Worm (Caenorhabditis elegans) whole organism, L4/young adult: ENCODE results near the gene Y49F6B.8.

Experiments used
- W03F9.2 ChIP-seq: fragments of 150-350 bp; optimal IDR thresholded peaks from 2 replicates; lab custom pipeline; 2014; ENCODE audit warnings: missing biosample characterization, missing genetic modification characterization
- dao-5 ChIP-seq: sonication (generic microtip); optimal IDR thresholded peaks from 2 replicates; lab custom pipeline; 2016; ENCODE audit warnings: missing genotype, missing genetic modification characterization, moderate library complexity, missing compliant biosample characterization
- him-1 ChIP-seq: sonication (generic microtip); optimal IDR thresholded peaks from 2 replicates; lab custom pipeline; 2016; ENCODE audit warnings: missing genotype, missing genetic modification reagents, missing genetic modification characterization, missing compliant biosample characterization

Y49F6B.8 gene

DNA sequence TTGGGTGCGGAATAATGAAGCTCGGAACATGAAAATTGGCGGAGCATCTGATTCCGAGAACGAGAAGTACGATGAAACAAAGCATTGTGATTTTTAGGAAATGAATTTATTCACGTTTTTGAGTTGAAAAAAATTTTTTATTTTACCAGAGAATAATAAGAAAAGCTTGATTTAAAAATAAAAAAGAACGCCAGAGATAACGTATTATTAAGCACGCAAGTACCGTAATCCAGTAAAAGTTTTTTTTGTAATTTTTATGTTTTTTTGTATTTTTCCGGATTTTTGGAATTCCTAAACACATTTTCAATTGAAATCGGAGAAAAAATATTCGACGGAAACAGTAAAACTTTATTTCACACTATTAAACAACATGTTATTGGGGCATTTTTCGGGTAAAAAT, 38.3 kb downstream of the Y49F6B.8 start, which contains the start of gene C16C8.22:
Gene C16C8.22, minus strand, starts transcription at position 101 of the 400 bp plus-strand sequence.
- TF ChIP-seq W03F9.2 (tag; lab: Kevin White, UChicago), result no peak
- no peak for TF ChIP-seq him-1 (tag; lab: Kevin White, UChicago)

DNA sequence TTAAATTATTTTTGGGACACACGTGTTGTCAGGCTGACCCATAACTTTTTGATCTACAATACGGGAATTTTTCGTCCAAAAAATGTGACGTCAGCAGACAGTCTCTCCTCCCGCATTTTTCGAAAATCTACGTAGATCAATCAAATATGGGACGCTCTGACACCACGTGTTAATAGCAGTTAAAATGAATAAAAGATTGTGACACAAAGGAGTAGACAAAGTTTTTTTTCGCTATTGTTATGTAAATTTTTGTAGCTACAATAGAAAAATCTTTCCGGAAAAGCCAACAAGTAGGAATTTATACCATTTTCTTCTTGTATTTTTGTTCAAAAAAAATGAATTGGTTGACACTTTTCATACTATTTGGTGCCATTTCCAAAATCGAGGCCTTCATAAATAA, 40.1 kb downstream of the Y49F6B.8 start, which contains the start of gene C16C8.27:
Gene C16C8.27, plus strand, starts transcription at position 301 of the 400 bp plus-strand sequence.
- TF ChIP-seq W03F9.2 (tag; lab: Kevin White, UChicago), result no peak
- no peak for TF ChIP-seq dao-5 (tag; lab: Kevin White, UChicago)
- no peak for TF ChIP-seq him-1 (tag; lab: Kevin White, UChicago)

- no peak for TF ChIP-seq W03F9.2 (tag; lab: Kevin White, UChicago)
- no peak for TF ChIP-seq him-1 (tag; lab: Kevin White, UChicago)
- no peak for TF ChIP-seq dao-5 (tag; lab: Kevin White, UChicago)
Observed at ce11 chrII:3440641-3440926, 40.9 kb downstream of the Y49F6B.8 start, which contains the start of gene C16C8.17. TSS of gene C16C8.17 (plus strand) at chrII:3440827.

- TF ChIP-seq him-1 (tag; lab: Kevin White, UChicago) (no peak), dao-5 (tag; lab: Kevin White, UChicago) (no peak)
Observed at ce11 chrII:3439842-3440640, 41.4 kb downstream of the Y49F6B.8 start.

DNA sequence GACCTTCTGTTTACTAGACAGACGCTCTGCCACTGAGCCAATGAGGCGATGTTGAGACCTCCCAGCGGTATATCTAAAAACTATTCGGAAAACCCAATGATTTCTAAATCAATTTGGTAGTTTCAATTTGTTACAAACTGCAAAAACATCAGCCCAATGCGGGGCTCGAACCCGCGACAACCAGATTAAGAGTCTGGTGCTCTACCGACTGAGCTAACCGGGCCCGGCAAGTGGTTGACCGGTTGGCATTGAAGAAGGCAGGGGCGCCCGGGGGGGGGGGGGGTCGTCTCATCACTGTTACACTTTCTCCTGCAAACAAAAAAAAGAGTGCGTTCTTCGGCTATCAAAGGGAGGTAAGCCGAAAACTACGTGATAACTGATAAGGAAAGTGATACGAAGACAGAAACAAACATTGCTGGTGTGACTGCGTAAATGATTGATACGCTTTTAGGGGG, 42.2 kb downstream of the Y49F6B.8 start:
- TF ChIP-seq dao-5 (tag; lab: Kevin White, UChicago) (peak; percentile 73), him-1 (tag; lab: Kevin White, UChicago) (no peak)

ce11 chrII:3438280-3438679, 43.2 kb downstream of the Y49F6B.8 start:
- no peak for TF ChIP-seq W03F9.2 (tag; lab: Kevin White, UChicago)
- TF ChIP-seq him-1 (tag; lab: Kevin White, UChicago), result no peak
- no peak for TF ChIP-seq dao-5 (tag; lab: Kevin White, UChicago)

DNA sequence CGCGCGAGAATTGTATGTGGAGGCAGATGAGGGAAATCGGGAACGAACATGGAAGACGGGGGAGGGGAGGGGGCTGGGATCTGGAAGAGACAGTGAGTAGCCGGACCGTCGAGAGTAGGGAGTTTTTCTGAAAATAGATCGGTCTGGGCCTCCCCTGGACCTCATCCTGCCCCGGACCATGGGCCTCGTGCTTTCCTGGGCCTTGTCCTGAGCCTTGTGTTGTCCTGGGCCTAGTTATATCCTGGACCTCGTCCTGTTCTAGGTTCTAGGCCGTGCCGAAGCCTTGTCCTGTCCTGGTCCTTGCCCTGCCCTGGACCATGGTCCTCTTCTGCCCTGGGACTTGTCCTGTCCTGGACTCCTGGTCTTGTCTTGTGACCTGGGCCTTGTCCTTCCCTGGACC, 44.1 kb downstream of the Y49F6B.8 start:
- no peak for TF ChIP-seq W03F9.2 (tag; lab: Kevin White, UChicago)
- no peak for TF ChIP-seq him-1 (tag; lab: Kevin White, UChicago)
- TF ChIP-seq dao-5 (tag; lab: Kevin White, UChicago), result no peak

DNA sequence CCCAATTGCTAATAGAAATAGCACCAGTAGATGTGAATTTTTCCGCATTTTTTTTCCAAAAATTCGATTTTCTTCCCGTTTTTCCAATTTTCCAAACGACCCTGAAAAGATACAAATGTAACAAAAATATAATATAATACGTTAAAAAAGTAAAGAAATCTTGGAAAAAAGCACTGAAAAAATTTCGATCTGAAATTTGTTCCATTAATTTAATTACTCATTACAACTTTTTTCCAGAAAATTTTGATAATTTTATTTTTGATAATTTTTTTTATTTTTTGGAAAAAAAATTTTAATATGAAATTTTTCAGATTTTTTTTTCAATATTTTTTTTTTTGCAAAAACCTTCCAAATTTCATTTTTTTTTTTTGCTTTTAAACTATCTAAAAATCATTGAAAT, 45.1 kb downstream of the Y49F6B.8 start, which contains the start of gene skpo-2:
Gene skpo-2, minus strand, starts transcription at position 101 of the 400 bp plus-strand sequence.
- no peak for TF ChIP-seq W03F9.2 (tag; lab: Kevin White, UChicago)
- TF ChIP-seq him-1 (tag; lab: Kevin White, UChicago), result no peak
- TF ChIP-seq dao-5 (tag; lab: Kevin White, UChicago), result no peak

ce11 chrII:3434893-3435503, 46.5 kb downstream of the Y49F6B.8 start:
- TF ChIP-seq dao-5 (tag; lab: Kevin White, UChicago) (no peak), him-1 (tag; lab: Kevin White, UChicago) (no peak), W03F9.2 (tag; lab: Kevin White, UChicago) (no peak)

ce11 chrII:3429400-3429799, 52.1 kb downstream of the Y49F6B.8 start, which contains the start of gene C16C8.18:
TSS of gene C16C8.18 (plus strand) at chrII:3429700.
- TF ChIP-seq dao-5 (tag; lab: Kevin White, UChicago), result no peak
- TF ChIP-seq him-1 (tag; lab: Kevin White, UChicago), result no peak
- no peak for TF ChIP-seq W03F9.2 (tag; lab: Kevin White, UChicago)
